Worm (Caenorhabditis elegans) whole organism, L1 larva: ENCODE results near the gene srxa-6.

ENCODE experiments used
- ceh-82 ChIP-seq, 3 experiments: fragments of 150-350 bp in 1 of 3; sonication (generic microtip) in 2 of 3; optimal IDR thresholded peaks; 2 replicates each; lab custom pipeline; 2014 to 2017; ENCODE audit warnings: missing biosample characterization in 3 of 3, missing genetic modification characterization in 3 of 3
- dpl-1 ChIP-seq, 3 experiments: fragments of 150-350 bp in 2 of 3; sonication (generic microtip) in 1 of 3; optimal IDR thresholded peaks; 2 replicates each; lab custom pipeline; 2014 to 2017; ENCODE audit warnings: missing biosample characterization in 3 of 3, missing genetic modification characterization in 3 of 3, missing genetic modification reagents in 3 of 3
- efl-1 ChIP-seq, 4 experiments: fragments of 150-350 bp; optimal IDR thresholded peaks in 3 of 4; peaks in 1 of 4; 1 replicate in 1 of 4; 2 replicates in 3 of 4; lab custom pipeline; 2014; ENCODE audit warnings: missing biosample characterization in 2 of 4, missing genetic modification characterization in 2 of 4, missing genetic modification reagents in 2 of 4
- egl-13 ChIP-seq: sonication (generic microtip); optimal IDR thresholded peaks from 2 replicates; lab custom pipeline; 2016; ENCODE audit warnings: missing genotype, missing genetic modification reagents, missing genetic modification characterization, missing compliant biosample characterization
- egl-27 ChIP-seq, 2 experiments: fragments of 150-350 bp in 1 of 2; sonication (generic microtip); optimal IDR thresholded peaks; 3 replicates each; lab custom pipeline; 2017 to 2018; ENCODE audit warnings: missing biosample characterization in 2 of 2, missing genetic modification characterization in 2 of 2, missing genetic modification reagents in 2 of 2
- fkh-8 ChIP-seq: sonication (generic microtip); optimal IDR thresholded peaks from 2 replicates; lab custom pipeline; 2016; ENCODE audit warnings: mild to moderate bottlenecking, missing genetic modification characterization, missing compliant biosample characterization
- grh-1 ChIP-seq: fragments of 200-800 bp; sonication (Bioruptor generic); IDR thresholded peaks from 2 replicates; pipeline ENCODE4 v1.3.6; 2022; ENCODE audit warnings: missing genetic modification reagents, missing genetic modification characterization, missing compliant biosample characterization
- lin-35 ChIP-seq, 2 experiments: fragments of 150-350 bp; optimal IDR thresholded peaks; 2 replicates each; lab custom pipeline; 2014; ENCODE audit warnings: missing biosample characterization in 2 of 2, missing genetic modification characterization in 2 of 2, missing genetic modification reagents in 2 of 2
- nhr-11 ChIP-seq: fragments of 150-350 bp; optimal IDR thresholded peaks from 2 replicates; lab custom pipeline; 2014; ENCODE audit warnings: missing biosample characterization, missing genetic modification characterization
- nhr-76 ChIP-seq: sonication (generic microtip); optimal IDR thresholded peaks from 2 replicates; lab custom pipeline; 2017; ENCODE audit warnings: missing biosample characterization, missing genetic modification characterization
- snpc-4 ChIP-seq: fragments of 150-350 bp; optimal IDR thresholded peaks from 2 replicates; lab custom pipeline; 2014; ENCODE audit warnings: missing biosample characterization, missing genetic modification characterization
- sptf-1 ChIP-seq: fragments of 150-350 bp; optimal IDR thresholded peaks from 2 replicates; lab custom pipeline; 2014; ENCODE audit warnings: missing biosample characterization, missing genetic modification characterization
- zag-1 ChIP-seq: fragments of 150-350 bp; optimal IDR thresholded peaks from 2 replicates; lab custom pipeline; 2014; ENCODE audit warnings: missing biosample characterization, missing genetic modification characterization

DNA sequence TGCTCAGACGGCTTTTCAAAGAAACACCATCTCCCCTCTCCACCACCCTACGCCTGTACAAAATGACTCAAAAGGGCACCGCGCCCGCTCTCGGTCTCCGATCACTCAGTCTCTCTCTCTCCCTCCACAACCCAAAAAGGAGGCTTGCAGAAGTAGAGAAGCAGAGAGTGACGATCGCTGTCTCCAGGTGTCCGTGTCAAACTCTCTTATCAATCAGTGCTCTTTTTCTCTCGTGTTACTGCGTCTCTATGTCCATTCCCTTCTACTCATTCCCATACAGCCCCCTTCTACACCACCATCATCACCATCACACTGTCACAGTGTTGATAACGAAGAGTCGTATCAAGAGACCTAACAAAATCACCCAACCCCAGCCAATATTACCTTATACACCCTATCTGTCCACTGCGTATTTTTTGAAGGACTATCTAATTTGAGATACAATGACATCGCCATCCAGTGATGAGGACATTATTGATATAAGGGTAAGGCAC is 17.9 kb downstream of the srxa-6 start, which contains the start of gene pha-4:
- TF ChIP-seq lin-35 (GFP tag; optimal IDR thresholded peaks at IDR 0.05; lab: Kevin White, UChicago) (peak in 1 of 2 experiments; percentile 30), nhr-11 (no peak), nhr-76 (no peak), dpl-1 (GFP tag; optimal IDR thresholded peaks at IDR 0.05; lab: Kevin White, UChicago) (no peak), sptf-1 (tag; lab: Kevin White, UChicago) (no peak), egl-27 (tag; optimal IDR thresholded peaks at IDR 0.05; lab: Kevin White, UChicago) (no peak), zag-1 (no peak), egl-13 (tag; lab: Kevin White, UChicago) (no peak), ceh-82 (tag; optimal IDR thresholded peaks at IDR 0.05; lab: Kevin White, UChicago) (no peak), fkh-8 (tag; lab: Kevin White, UChicago) (no peak), grh-1 (no peak), efl-1 (optimal IDR thresholded peaks at IDR 0.05; lab: Kevin White, UChicago) (no peak), efl-1 (GFP tag; optimal IDR thresholded peaks at IDR 0.05 in 1 of 2; lab: Kevin White, UChicago) (no peak), snpc-4 (no peak)
